Worm (Caenorhabditis elegans): ENCODE data around the gene F47B7.2.

ce11 chrX:3725437-3725836 is 47.1 kb upstream of the F47B7.2 start:
- no peak for TF ChIP-seq cog-1 (tag; optimal IDR thresholded peaks at IDR 0.05)
- no peak for TF ChIP-seq ref-1 (GFP tag; conservative IDR thresholded peaks at IDR 0.05)
- TF ChIP-seq ztf-23 (GFP tag; IDR thresholded peaks at IDR 0.05): no peak
- no peak for TF ChIP-seq tab-1 (GFP tag; IDR thresholded peaks at IDR 0.05)
- TF ChIP-seq klf-2 (GFP tag; conservative IDR thresholded peaks at IDR 0.05): no peak
- TF ChIP-seq flt-1 (GFP tag; IDR thresholded peaks at IDR 0.05): no peak
- no peak for TF ChIP-seq med-1 (GFP tag; optimal IDR thresholded peaks at IDR 0.05; ENCODE audit: insufficient read depth)
- no peak for TF ChIP-seq T22C8.4 (GFP tag; IDR thresholded peaks at IDR 0.05)
- no peak for TF ChIP-seq ztf-29 (GFP tag; IDR thresholded peaks at IDR 0.05)

Data from whole organism, midembryonic.